Worm (Caenorhabditis elegans) whole organism, L1 larva: ENCODE measurements around the gene clec-127.

Source experiments
- C04F5.9 ChIP-seq: sonication (generic microtip); optimal IDR thresholded peaks from 2 replicates; lab custom pipeline; 2016; ENCODE audit warnings: missing genetic modification characterization, missing compliant biosample characterization
- F16B12.6 ChIP-seq: fragments of 150-350 bp; optimal IDR thresholded peaks from 2 replicates; lab custom pipeline; 2014; ENCODE audit warnings: missing biosample characterization, missing genetic modification characterization
- alr-1 ChIP-seq: fragments of 200-800 bp; sonication (Bioruptor generic); optimal IDR thresholded peaks from 2 replicates; lab custom pipeline; 2018; ENCODE audit warnings: borderline replicate concordance, mild to moderate bottlenecking, missing genetic modification characterization, missing compliant biosample characterization
- ama-1 ChIP-seq: fragments of 150-350 bp; optimal IDR thresholded peaks from 2 replicates; lab custom pipeline; 2014
- blmp-1 ChIP-seq: fragments of 150-350 bp; optimal IDR thresholded peaks from 2 replicates; lab custom pipeline; 2014; ENCODE audit warnings: missing biosample characterization, missing genetic modification characterization
- ceh-8 ChIP-seq: fragments of 200-800 bp; sonication (Bioruptor generic); optimal IDR thresholded peaks from 2 replicates; lab custom pipeline; 2018; ENCODE audit warnings: mild to moderate bottlenecking, missing genetic modification characterization, moderate library complexity, missing compliant biosample characterization
- ceh-88 ChIP-seq: fragments of 200-800 bp; sonication (Bioruptor generic); IDR thresholded peaks from 2 replicates; pipeline ENCODE4 v1.3.6; 2022; ENCODE audit warnings: missing genetic modification characterization, missing compliant biosample characterization
- dpl-1 ChIP-seq, 3 experiments: fragments of 150-350 bp in 2 of 3; sonication (generic microtip) in 1 of 3; optimal IDR thresholded peaks; 2 replicates each; lab custom pipeline; 2014 to 2017; ENCODE audit warnings: missing biosample characterization in 3 of 3, missing genetic modification characterization in 3 of 3, missing genetic modification reagents in 3 of 3
- dsc-1 ChIP-seq: sonication (generic microtip); optimal IDR thresholded peaks from 2 replicates; lab custom pipeline; 2016; ENCODE audit warnings: mild to moderate bottlenecking, missing genetic modification characterization, missing compliant biosample characterization
- egl-13 ChIP-seq: sonication (generic microtip); optimal IDR thresholded peaks from 2 replicates; lab custom pipeline; 2016; ENCODE audit warnings: missing genotype, missing genetic modification reagents, missing genetic modification characterization, missing compliant biosample characterization
- elt-2 ChIP-seq: sonication (generic microtip); optimal IDR thresholded peaks from 2 replicates; lab custom pipeline; 2016; ENCODE audit warnings: missing genetic modification characterization, mild to moderate bottlenecking, inconsistent platforms, missing compliant biosample characterization, missing genetic modification reagents
- fkh-10 ChIP-seq: sonication (generic microtip); optimal IDR thresholded peaks from 2 replicates; lab custom pipeline; 2017; ENCODE audit warnings: missing biosample characterization, missing genetic modification reagents, missing genetic modification characterization
- fkh-4 ChIP-seq: sonication (generic microtip); optimal IDR thresholded peaks from 2 replicates; lab custom pipeline; 2016; ENCODE audit warnings: missing compliant biosample characterization, missing genetic modification characterization, borderline replicate concordance
- fkh-8 ChIP-seq: sonication (generic microtip); optimal IDR thresholded peaks from 2 replicates; lab custom pipeline; 2016; ENCODE audit warnings: mild to moderate bottlenecking, missing genetic modification characterization, missing compliant biosample characterization
- hpl-2 ChIP-seq: fragments of 150-350 bp; optimal IDR thresholded peaks from 2 replicates; lab custom pipeline; 2014; ENCODE audit warnings: missing biosample characterization, missing genetic modification reagents, missing genetic modification characterization
- irx-1 ChIP-seq: sonication (generic microtip); optimal IDR thresholded peaks from 2 replicates; lab custom pipeline; 2016; ENCODE audit warnings: missing genetic modification characterization, missing compliant biosample characterization
- lin-35 ChIP-seq, 2 experiments: fragments of 150-350 bp; optimal IDR thresholded peaks; 2 replicates each; lab custom pipeline; 2014; ENCODE audit warnings: missing biosample characterization in 2 of 2, missing genetic modification characterization in 2 of 2, missing genetic modification reagents in 2 of 2
- lin-39 ChIP-seq: fragments of 150-350 bp; optimal IDR thresholded peaks from 2 replicates; lab custom pipeline; 2014; ENCODE audit warnings: missing biosample characterization, missing genetic modification reagents, missing genetic modification characterization
- lir-3 ChIP-seq: sonication (generic microtip); optimal IDR thresholded peaks from 2 replicates; lab custom pipeline; 2016; ENCODE audit warnings: mild to moderate bottlenecking, missing genetic modification characterization, moderate library complexity, missing compliant biosample characterization; ENCODE audit not compliant: poor library complexity
- lsy-2 ChIP-seq, 2 experiments: fragments of 150-350 bp; optimal IDR thresholded peaks; 2 replicates each; lab custom pipeline; 2014; ENCODE audit warnings: missing biosample characterization in 2 of 2, missing genetic modification characterization in 2 of 2
- mdl-1 ChIP-seq, 2 experiments: fragments of 150-350 bp; optimal IDR thresholded peaks; 2 replicates each; lab custom pipeline; 2014 to 2017; ENCODE audit warnings: missing biosample characterization in 2 of 2, missing genetic modification characterization in 2 of 2, inconsistent platforms in 1 of 2
- nhr-12 ChIP-seq: sonication (generic microtip); optimal IDR thresholded peaks from 2 replicates; lab custom pipeline; 2017; ENCODE audit warnings: missing biosample characterization, missing genetic modification characterization
- nhr-19 ChIP-seq: fragments of 200-800 bp; sonication (Bioruptor generic); conservative IDR thresholded peaks from 2 replicates; pipeline ENCODE4 v1.3.6; 2022; ENCODE audit warnings: missing genetic modification characterization, missing compliant biosample characterization
- nhr-237 ChIP-seq: fragments of 150-350 bp; optimal IDR thresholded peaks from 2 replicates; lab custom pipeline; 2014; ENCODE audit warnings: missing biosample characterization, missing genetic modification characterization
- nhr-28 ChIP-seq: fragments of 150-350 bp; optimal IDR thresholded peaks from 2 replicates; lab custom pipeline; 2014; ENCODE audit warnings: missing biosample characterization, missing genetic modification characterization
- nhr-47 ChIP-seq: sonication (generic microtip); optimal IDR thresholded peaks from 2 replicates; lab custom pipeline; 2016; ENCODE audit warnings: mild to moderate bottlenecking, missing genetic modification characterization, moderate library complexity, missing compliant biosample characterization
- nhr-71 ChIP-seq: sonication (generic microtip); optimal IDR thresholded peaks from 2 replicates; lab custom pipeline; 2016; ENCODE audit warnings: mild to moderate bottlenecking, missing genetic modification characterization, moderate library complexity, missing compliant biosample characterization
- nhr-76 ChIP-seq: sonication (generic microtip); optimal IDR thresholded peaks from 2 replicates; lab custom pipeline; 2017; ENCODE audit warnings: missing biosample characterization, missing genetic modification characterization
- nhr-77 ChIP-seq: fragments of 150-350 bp; optimal IDR thresholded peaks from 2 replicates; lab custom pipeline; 2014; ENCODE audit warnings: missing biosample characterization, missing genetic modification characterization
- nhr-85 ChIP-seq: sonication (generic microtip); peaks from one replicate; lab custom pipeline; 2016; ENCODE audit warnings: missing genetic modification characterization, inconsistent platforms, missing compliant biosample characterization
- nhr-90 ChIP-seq: sonication (generic microtip); optimal IDR thresholded peaks from 2 replicates; lab custom pipeline; 2016; ENCODE audit warnings: mild to moderate bottlenecking, missing genetic modification characterization, missing compliant biosample characterization; ENCODE audit not compliant: poor library complexity
- pax-3 ChIP-seq: fragments of 200-800 bp; sonication (Bioruptor generic); optimal IDR thresholded peaks from 2 replicates; lab custom pipeline; 2018; ENCODE audit warnings: mild to moderate bottlenecking, missing genetic modification characterization, moderate library complexity, missing compliant biosample characterization
- pqm-1 ChIP-seq: sonication (generic microtip); optimal IDR thresholded peaks from 3 replicates; lab custom pipeline; 2017; ENCODE audit warnings: missing biosample characterization, missing genetic modification characterization
- rnt-1 ChIP-seq: sonication (generic microtip); optimal IDR thresholded peaks from 2 replicates; lab custom pipeline; 2016; ENCODE audit warnings: mild to moderate bottlenecking, missing genetic modification characterization, moderate library complexity, missing compliant biosample characterization
- skn-1 ChIP-seq: fragments of 150-350 bp; optimal IDR thresholded peaks from 2 replicates; lab custom pipeline; 2014; ENCODE audit warnings: missing biosample characterization, missing genetic modification characterization
- snpc-4 ChIP-seq: fragments of 150-350 bp; optimal IDR thresholded peaks from 2 replicates; lab custom pipeline; 2014; ENCODE audit warnings: missing biosample characterization, missing genetic modification characterization
- snu-23 ChIP-seq: sonication (generic microtip); optimal IDR thresholded peaks from 2 replicates; lab custom pipeline; 2016; ENCODE audit warnings: missing genetic modification characterization, missing compliant biosample characterization
- sptf-1 ChIP-seq: fragments of 150-350 bp; optimal IDR thresholded peaks from 2 replicates; lab custom pipeline; 2014; ENCODE audit warnings: missing biosample characterization, missing genetic modification characterization
- sup-37 ChIP-seq: fragments of 200-800 bp; sonication (Bioruptor generic); optimal IDR thresholded peaks from 2 replicates; lab custom pipeline; 2018; ENCODE audit warnings: mild to moderate bottlenecking, missing genetic modification characterization, missing compliant biosample characterization
- swsn-7 ChIP-seq: sonication (generic microtip); optimal IDR thresholded peaks from 2 replicates; lab custom pipeline; 2016; ENCODE audit warnings: missing genetic modification characterization, missing compliant biosample characterization
- tbx-2 ChIP-seq: sonication (generic microtip); optimal IDR thresholded peaks from 2 replicates; lab custom pipeline; 2016; ENCODE audit warnings: missing genetic modification characterization, missing compliant biosample characterization
- unc-130 ChIP-seq: fragments of 150-350 bp; optimal IDR thresholded peaks from 2 replicates; lab custom pipeline; 2017; ENCODE audit warnings: missing biosample characterization, missing genetic modification characterization, inconsistent platforms
- unc-86 ChIP-seq: sonication (generic microtip); optimal IDR thresholded peaks from 2 replicates; lab custom pipeline; 2016; ENCODE audit warnings: missing genetic modification characterization, missing compliant biosample characterization
- unc-98 ChIP-seq: fragments of 200-800 bp; sonication (Bioruptor generic); IDR thresholded peaks from 2 replicates; pipeline ENCODE4 v1.3.6; 2022; ENCODE audit warnings: missing genetic modification characterization, missing compliant biosample characterization
- xbp-1 ChIP-seq: sonication (generic microtip); optimal IDR thresholded peaks from 2 replicates; lab custom pipeline; 2016; ENCODE audit warnings: missing genetic modification characterization, missing compliant biosample characterization
- zip-4 ChIP-seq: fragments of 200-800 bp; sonication (Bioruptor generic); optimal IDR thresholded peaks from 2 replicates; lab custom pipeline; 2018; ENCODE audit warnings: mild to moderate bottlenecking, missing genetic modification characterization, moderate library complexity, missing compliant biosample characterization
- ztf-4 ChIP-seq: fragments of 150-350 bp; optimal IDR thresholded peaks from 2 replicates; lab custom pipeline; 2014; ENCODE audit warnings: missing biosample characterization, missing genetic modification characterization

clec-127 gene

ce11 chrII:3523547-3523946 lies 45.5 kb downstream of the clec-127 start (continued):
- TF ChIP-seq lir-3 (peak; percentile 76), nhr-85 (tag; lab: Kevin White, UChicago) (peak; percentile 70), egl-13 (tag; lab: Kevin White, UChicago) (peak; percentile 45), fkh-8 (tag; lab: Kevin White, UChicago) (peak; percentile 79), ceh-88 (GFP tag; lab: Robert Waterston, UW) (peak; percentile 82), irx-1 (peak; percentile 39), unc-98 (GFP tag; lab: Robert Waterston, UW) (peak; percentile 57; the same call in 1 of the 2 replicates), unc-86 (tag; lab: Kevin White, UChicago) (peak; percentile 57), fkh-4 (tag; lab: Kevin White, UChicago) (peak; percentile 18), nhr-19 (GFP tag; lab: Robert Waterston, UW) (peak; percentile 88), nhr-71 (tag; lab: Kevin White, UChicago) (peak; percentile 88), lin-35 (GFP tag; optimal IDR thresholded peaks at IDR 0.05; lab: Kevin White, UChicago) (peak; percentile 67 to 75), pax-3 (tag; lab: Kevin White, UChicago) (peak; percentile 77), nhr-237 (tag; lab: Kevin White, UChicago) (peak; percentile 34), tbx-2 (peak; percentile 74), dsc-1 (tag; lab: Kevin White, UChicago) (peak; percentile 58), mdl-1 (tag; optimal IDR thresholded peaks at IDR 0.05; lab: Kevin White, UChicago) (peak in 1 of 2 experiments; percentile 27), F16B12.6 (tag; lab: Kevin White, UChicago) (peak; percentile 80), nhr-47 (tag; lab: Kevin White, UChicago) (peak; percentile 84), xbp-1 (peak; percentile 69), nhr-77 (tag; lab: Kevin White, UChicago) (peak; percentile 87)

- TF ChIP-seq fkh-10 (GFP tag; lab: Kevin White, UChicago) (peak; percentile 14), dpl-1 (GFP tag; optimal IDR thresholded peaks at IDR 0.05; lab: Kevin White, UChicago) (peak; percentile 8 to 47 (median 43)), skn-1 (tag; lab: Kevin White, UChicago) (peak; percentile 41), fkh-8 (tag; lab: Kevin White, UChicago) (peak; percentile 78), hpl-2 (GFP tag; lab: Kevin White, UChicago) (no peak), fkh-4 (tag; lab: Kevin White, UChicago) (no peak), snu-23 (peak; percentile 83), nhr-76 (tag; lab: Kevin White, UChicago) (no peak), snpc-4 (tag; lab: Kevin White, UChicago) (peak; percentile 27), nhr-28 (tag; lab: Kevin White, UChicago) (no peak), unc-98 (GFP tag; lab: Robert Waterston, UW) (no peak), swsn-7 (tag; lab: Kevin White, UChicago) (peak; percentile 71), unc-130 (tag; lab: Kevin White, UChicago) (peak; percentile 10), irx-1 (peak; percentile 40), sptf-1 (tag; lab: Kevin White, UChicago) (no peak), nhr-90 (tag; lab: Kevin White, UChicago) (peak; percentile 60), nhr-71 (tag; lab: Kevin White, UChicago) (peak; percentile 80), ama-1 (no peak), ceh-8 (GFP tag; lab: Kevin White, UChicago) (no peak), unc-86 (tag; lab: Kevin White, UChicago) (peak; percentile 55), lir-3 (peak; percentile 52), nhr-12 (tag; lab: Kevin White, UChicago) (no peak), tbx-2 (peak; percentile 66), rnt-1 (tag; lab: Kevin White, UChicago) (peak; percentile 79), nhr-47 (tag; lab: Kevin White, UChicago) (peak; percentile 84), nhr-19 (GFP tag; lab: Robert Waterston, UW) (peak; percentile 88), pqm-1 (tag; lab: Kevin White, UChicago) (no peak), xbp-1 (peak; percentile 72), zip-4 (peak; percentile 27), lsy-2 (tag; optimal IDR thresholded peaks at IDR 0.05; lab: Kevin White, UChicago) (peak; percentile 72 to 77), nhr-237 (tag; lab: Kevin White, UChicago) (no peak), sup-37 (GFP tag; lab: Kevin White, UChicago) (no peak), lin-35 (GFP tag; optimal IDR thresholded peaks at IDR 0.05; lab: Kevin White, UChicago) (peak; percentile 22 to 69), alr-1 (tag; lab: Kevin White, UChicago) (no peak), lin-39 (tag; lab: Kevin White, UChicago) (no peak), ztf-4 (no peak), elt-2 (tag; lab: Kevin White, UChicago) (peak; percentile 23), C04F5.9 (tag; lab: Kevin White, UChicago) (no peak), blmp-1 (no peak)
Observed at ce11 chrII:3520988-3521850, 47.8 kb downstream of the clec-127 start, which contains the start of gene W09G10.9. W09G10.9 (plus strand) TSS chrII:3521800.
